Fruit fly (Drosophila melanogaster) whole organism, adult: ENCODE data around the gene mtg.

Experiments
- CG11617 ChIP-seq: fragments of 200-800 bp; sonication (Bioruptor generic); optimal IDR thresholded peaks from 2 replicates; lab custom pipeline; 2017; ENCODE audit warnings: mild to moderate bottlenecking, missing biosample characterization, missing genetic modification reagents, missing genetic modification characterization
- CG12768 ChIP-seq: fragments of 200-800 bp; sonication (Bioruptor generic); optimal IDR thresholded peaks from 2 replicates; lab custom pipeline; 2017; ENCODE audit warnings: missing biosample characterization, missing genetic modification characterization, mild to moderate bottlenecking, moderate library complexity, missing genetic modification reagents
- CG14711 ChIP-seq: fragments of 200-800 bp; sonication (Bioruptor generic); optimal IDR thresholded peaks from 2 replicates; lab custom pipeline; 2018; ENCODE audit warnings: missing biosample characterization, mild to moderate bottlenecking, missing genetic modification characterization, moderate library complexity
- CG33017 ChIP-seq: fragments of 200-800 bp; sonication (Bioruptor generic); optimal IDR thresholded peaks from 2 replicates; lab custom pipeline; 2018; ENCODE audit warnings: missing biosample characterization, mild to moderate bottlenecking, missing genetic modification characterization, moderate library complexity
- CG5204 ChIP-seq: fragments of 200-800 bp; sonication (Bioruptor generic); optimal IDR thresholded peaks from 2 replicates; lab custom pipeline; 2016; ENCODE audit warnings: missing biosample characterization, missing genetic modification characterization
- CG7045 ChIP-seq: fragments of 200-800 bp; sonication (Bioruptor generic); optimal IDR thresholded peaks from 2 replicates; lab custom pipeline; 2017; ENCODE audit warnings: missing biosample characterization, mild to moderate bottlenecking, missing genetic modification characterization
- Clk ChIP-seq: fragments of 200-800 bp; sonication (Bioruptor generic); optimal IDR thresholded peaks from 2 replicates; lab custom pipeline; 2017; ENCODE audit warnings: missing biosample characterization, missing genetic modification characterization
- Mnt ChIP-seq: fragments of 200-800 bp; sonication (Bioruptor generic); optimal IDR thresholded peaks from 2 replicates; lab custom pipeline; 2016; ENCODE audit warnings: missing biosample characterization, mild to moderate bottlenecking, missing genetic modification characterization
- bab1 ChIP-seq: fragments of 200-800 bp; sonication (Bioruptor generic); optimal IDR thresholded peaks from 3 replicates; lab custom pipeline; 2019; ENCODE audit warnings: missing biosample characterization, mild to moderate bottlenecking, missing genetic modification characterization, moderate library complexity
- cnc ChIP-seq, 2 experiments: fragments of >200 bp; optimal IDR thresholded peaks; 2 replicates each; lab custom pipeline; 2017
- kay ChIP-seq: fragments of 200-800 bp; sonication (Bioruptor generic); peaks from one replicate; lab custom pipeline; 2016; ENCODE audit warnings: missing biosample characterization, missing genetic modification characterization, borderline replicate concordance
- ovo ChIP-seq: fragments of 200-800 bp; sonication (Bioruptor generic); optimal IDR thresholded peaks from 2 replicates; lab custom pipeline; 2016; ENCODE audit warnings: missing biosample characterization, missing genetic modification characterization
- tj ChIP-seq: fragments of 200-800 bp; sonication (Bioruptor generic); optimal IDR thresholded peaks from 3 replicates; lab custom pipeline; 2017; ENCODE audit warnings: missing biosample characterization, mild to moderate bottlenecking, missing genetic modification characterization, moderate library complexity
- toe ChIP-seq: fragments of 200-800 bp; sonication (Bioruptor generic); optimal IDR thresholded peaks from 2 replicates; lab custom pipeline; 2016; ENCODE audit warnings: missing biosample characterization, missing genetic modification characterization

DNA sequence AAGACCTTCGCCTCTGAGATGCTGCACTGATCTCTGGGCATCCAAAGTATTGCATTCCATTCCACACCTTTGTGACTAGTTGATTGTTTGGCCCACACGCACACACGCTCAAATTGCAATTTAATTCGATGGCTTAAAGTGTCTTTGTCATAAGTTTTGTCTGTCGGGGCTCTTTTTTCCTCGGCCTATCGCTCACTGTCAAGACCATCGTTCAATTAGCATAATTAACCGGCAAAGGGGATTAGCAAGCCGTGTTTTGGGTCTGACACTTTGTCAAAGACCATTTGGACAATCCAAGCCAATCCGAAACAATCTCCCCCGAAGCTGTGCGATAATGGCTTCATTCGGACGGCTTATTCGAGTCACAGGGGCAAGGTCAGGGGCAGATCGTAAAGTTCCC, 4.0 kb downstream of the mtg start:
- TF ChIP-seq kay (GFP tag; lab: Kevin White, UChicago) (no peak), ovo (GFP tag; lab: Kevin White, UChicago) (no peak), bab1 (no peak), Clk (no peak), tj (GFP tag; lab: Kevin White, UChicago) (no peak), CG7045 (GFP tag; lab: Kevin White, UChicago) (no peak), cnc (optimal IDR thresholded peaks at IDR 0.05; lab: Kevin White, UChicago) (no peak), CG33017 (tag; lab: Kevin White, UChicago) (no peak), CG14711 (tag; lab: Kevin White, UChicago) (no peak), CG5204 (GFP tag; lab: Kevin White, UChicago) (no peak), toe (GFP tag; lab: Kevin White, UChicago) (no peak), CG11617 (no peak), Mnt (GFP tag; lab: Kevin White, UChicago) (no peak), CG12768 (GFP tag; lab: Kevin White, UChicago) (no peak)
